Worm (Caenorhabditis elegans): ENCODE data around the gene droe-4.

- TF ChIP-seq madf-9 (GFP tag; conservative IDR thresholded peaks at IDR 0.05): no peak
- no peak for TF ChIP-seq egl-27 (tag; optimal IDR thresholded peaks at IDR 0.05)
- no peak for TF ChIP-seq nhr-25 (tag; optimal IDR thresholded peaks at IDR 0.05; ENCODE audit: borderline replicate concordance, insufficient read depth)
These were observed 21.2 kb downstream of the droe-4 start for ce11 chrV:14013638-14014037.

Measured in whole organism, L4 larva.